Worm (Caenorhabditis elegans) whole organism, young adult: Measurements from ENCODE around the gene W03A5.6.

ENCODE experiments used
- F33H1.4 ChIP-seq: fragments of 200-800 bp; sonication (Bioruptor generic); IDR thresholded peaks from 2 replicates; pipeline ENCODE4 v1.3.6; 2022; ENCODE audit warnings: missing genetic modification reagents, missing genetic modification characterization, missing compliant biosample characterization
- Y53F4B.3 ChIP-seq: fragments of 200-800 bp; sonication (Bioruptor generic); IDR thresholded peaks from 2 replicates; pipeline ENCODE4 v1.3.6; 2022; ENCODE audit warnings: missing genetic modification reagents, missing genetic modification characterization, missing compliant biosample characterization
- efl-1 ChIP-seq: fragments of 150-350 bp; optimal IDR thresholded peaks from 2 replicates; lab custom pipeline; 2014; ENCODE audit warnings: missing biosample characterization, missing genetic modification reagents, missing genetic modification characterization
- egrh-3 ChIP-seq: fragments of 200-800 bp; sonication (Bioruptor generic); IDR thresholded peaks from 2 replicates; pipeline ENCODE4 v1.3.6; 2022; ENCODE audit warnings: missing genetic modification reagents, missing genetic modification characterization, missing compliant biosample characterization
- lin-26 ChIP-seq: fragments of 200-800 bp; sonication (Bioruptor generic); IDR thresholded peaks from 2 replicates; pipeline ENCODE4 v1.3.6; 2022; ENCODE audit warnings: missing genetic modification reagents, missing genetic modification characterization, missing compliant biosample characterization
- lin-54 ChIP-seq: fragments of 200-800 bp; sonication (Bioruptor generic); optimal IDR thresholded peaks from 2 replicates; lab custom pipeline; 2018; ENCODE audit warnings: mild to moderate bottlenecking, missing genetic modification characterization, missing compliant biosample characterization
- unc-62 ChIP-seq: fragments of 150-350 bp; optimal IDR thresholded peaks from 2 replicates; lab custom pipeline; 2014; ENCODE audit warnings: missing biosample characterization, missing genetic modification reagents, missing genetic modification characterization
- zim-3 ChIP-seq: sonication (generic microtip); optimal IDR thresholded peaks from 2 replicates; lab custom pipeline; 2017; ENCODE audit warnings: mild to moderate bottlenecking, missing genetic modification characterization, moderate library complexity, missing compliant biosample characterization

- TF ChIP-seq efl-1 (GFP tag; lab: Kevin White, UChicago) = no peak
- no peak for TF ChIP-seq lin-26 (GFP tag; lab: Robert Waterston, UW)
- no peak for TF ChIP-seq unc-62
- no peak for TF ChIP-seq F33H1.4 (GFP tag; lab: Robert Waterston, UW)
- TF ChIP-seq egrh-3 (GFP tag; lab: Robert Waterston, UW) = no peak
- no peak for TF ChIP-seq Y53F4B.3 (GFP tag; lab: Robert Waterston, UW)
- no peak for TF ChIP-seq zim-3 (tag; lab: Kevin White, UChicago)
- no peak for TF ChIP-seq lin-54
Observed at ce11 chrIII:5404998-5405397, 35.4 kb downstream of the W03A5.6 start.
